Fruit fly (Drosophila melanogaster) whole organism, embryonic: ENCODE measurements around the gene sosie.
A peak's percentile ranks its signal among the peaks of the same experiment; 100 is the strongest.

ENCODE experiments used
- Blimp-1 ChIP-seq: fragments of 200-800 bp; sonication (Bioruptor generic); optimal IDR thresholded peaks from 3 replicates; lab custom pipeline; 2018; ENCODE audit warnings: missing biosample characterization, missing genetic modification characterization, mild to moderate bottlenecking, moderate library complexity, missing genetic modification reagents
- CG10267 ChIP-seq: fragments of 200-800 bp; sonication (Bioruptor generic); optimal IDR thresholded peaks from 2 replicates; lab custom pipeline; 2018; ENCODE audit warnings: missing biosample characterization, mild to moderate bottlenecking, missing genetic modification characterization, moderate library complexity
- CG10543 ChIP-seq: fragments of 200-800 bp; sonication (Bioruptor generic); optimal IDR thresholded peaks from 3 replicates; lab custom pipeline; 2017; ENCODE audit warnings: missing biosample characterization, mild to moderate bottlenecking, missing genetic modification characterization, moderate library complexity
- CG11560 ChIP-seq: fragments of 200-800 bp; sonication (Bioruptor generic); IDR thresholded peaks from 3 replicates; pipeline ENCODE4 v1.3.6; 2022; ENCODE audit warnings: missing biosample characterization, missing genetic modification characterization
- CG12769 ChIP-seq: fragments of 200-800 bp; sonication (Bioruptor generic); optimal IDR thresholded peaks from 2 replicates; lab custom pipeline; 2019; ENCODE audit warnings: missing biosample characterization, mild to moderate bottlenecking, missing genetic modification characterization, moderate library complexity
- CG15479 ChIP-seq: fragments of 200-800 bp; sonication (Bioruptor generic); optimal IDR thresholded peaks from 3 replicates; lab custom pipeline; 2019; ENCODE audit warnings: missing biosample characterization, mild to moderate bottlenecking, missing genetic modification characterization, moderate library complexity
- CG15514 ChIP-seq: fragments of 200-800 bp; sonication (Bioruptor generic); optimal IDR thresholded peaks from 3 replicates; lab custom pipeline; 2017; ENCODE audit warnings: missing biosample characterization, missing genetic modification characterization, mild to moderate bottlenecking, moderate library complexity, missing genetic modification reagents
- CG17359 ChIP-seq: fragments of 200-800 bp; sonication (Bioruptor generic); optimal IDR thresholded peaks from 3 replicates; lab custom pipeline; 2018; ENCODE audit warnings: missing biosample characterization, mild to moderate bottlenecking, missing genetic modification characterization, moderate library complexity
- CG17612 ChIP-seq: fragments of 200-800 bp; sonication (Bioruptor generic); IDR thresholded peaks from 2 replicates; pipeline ENCODE4 v1.3.6; 2022; ENCODE audit warnings: missing biosample characterization, missing genetic modification characterization
- CG4424 ChIP-seq: fragments of 200-800 bp; sonication (Bioruptor generic); optimal IDR thresholded peaks from 3 replicates; lab custom pipeline; 2016; ENCODE audit warnings: missing biosample characterization, missing genetic modification characterization
- CG5180 ChIP-seq: fragments of 200-800 bp; sonication (Bioruptor generic); optimal IDR thresholded peaks from 3 replicates; lab custom pipeline; 2017; ENCODE audit warnings: missing biosample characterization, missing genetic modification characterization, mild to moderate bottlenecking, moderate library complexity, missing genetic modification reagents
- CG7928 ChIP-seq: fragments of 200-800 bp; sonication (Bioruptor generic); optimal IDR thresholded peaks from 2 replicates; lab custom pipeline; 2017; ENCODE audit warnings: missing biosample characterization, mild to moderate bottlenecking, missing genetic modification characterization
- CG8089 ChIP-seq: fragments of 200-800 bp; sonication (Bioruptor generic); optimal IDR thresholded peaks from 3 replicates; lab custom pipeline; 2016; ENCODE audit warnings: missing biosample characterization, missing genetic modification characterization
- CG8281 ChIP-seq: fragments of 200-800 bp; sonication (Bioruptor generic); optimal IDR thresholded peaks from 2 replicates; lab custom pipeline; 2018; ENCODE audit warnings: missing biosample characterization, mild to moderate bottlenecking, missing genetic modification characterization, moderate library complexity
- Ets65A ChIP-seq: fragments of 200-800 bp; sonication (Bioruptor generic); peaks from one replicate; lab custom pipeline; 2016; ENCODE audit warnings: missing biosample characterization, missing genetic modification characterization
- H15 ChIP-seq: fragments of 200-800 bp; sonication (Bioruptor generic); IDR thresholded peaks from 3 replicates; pipeline ENCODE4 v1.3.6; 2022; ENCODE audit warnings: missing biosample characterization, missing genetic modification characterization
- MESR4 ChIP-seq: fragments of 200-800 bp; sonication (Bioruptor generic); optimal IDR thresholded peaks from 2 replicates; lab custom pipeline; 2018; ENCODE audit warnings: missing biosample characterization, mild to moderate bottlenecking, missing genetic modification characterization, moderate library complexity
- Mes4 ChIP-seq: fragments of 200-800 bp; sonication (Bioruptor generic); optimal IDR thresholded peaks from 2 replicates; lab custom pipeline; 2016; ENCODE audit warnings: missing biosample characterization, missing genetic modification characterization
- Pdp1 ChIP-seq, 2 experiments: fragments of 200-800 bp; sonication (Bioruptor generic); optimal IDR thresholded peaks; 3 replicates each; lab custom pipeline; 2016; ENCODE audit warnings: missing biosample characterization in 2 of 2, missing genetic modification characterization in 2 of 2, mild to moderate bottlenecking in 1 of 2, moderate library complexity in 1 of 2
- Sox102F ChIP-seq: fragments of 200-800 bp; sonication (Bioruptor generic); optimal IDR thresholded peaks from 2 replicates; lab custom pipeline; 2018; ENCODE audit warnings: missing biosample characterization, mild to moderate bottlenecking, missing genetic modification characterization, moderate library complexity
- abd-A ChIP-seq: fragments of 200-800 bp; sonication (Bioruptor generic); optimal IDR thresholded peaks from 3 replicates; lab custom pipeline; 2019; ENCODE audit warnings: missing biosample characterization, mild to moderate bottlenecking, missing genetic modification characterization, moderate library complexity
- az2 ChIP-seq: fragments of 200-800 bp; sonication (Bioruptor generic); optimal IDR thresholded peaks from 3 replicates; lab custom pipeline; 2016; ENCODE audit warnings: missing biosample characterization, missing genetic modification characterization
- chif ChIP-seq, 2 experiments: fragments of 200-800 bp; sonication (Bioruptor generic); optimal IDR thresholded peaks; 3 replicates each; lab custom pipeline; 2016; ENCODE audit warnings: missing biosample characterization in 2 of 2, missing genetic modification characterization in 2 of 2
- chinmo ChIP-seq: fragments of 200-800 bp; sonication (Bioruptor generic); IDR thresholded peaks from 4 replicates; pipeline ENCODE4 v1.3.6; 2022; ENCODE audit warnings: missing biosample characterization, missing genetic modification characterization; ENCODE audit not compliant: partially characterized antibody
- cwo ChIP-seq: fragments of 200-800 bp; sonication (Bioruptor generic); optimal IDR thresholded peaks from 3 replicates; lab custom pipeline; 2017; ENCODE audit warnings: missing biosample characterization, missing genetic modification characterization, mild to moderate bottlenecking, moderate library complexity, missing genetic modification reagents
- dmrt99B ChIP-seq: fragments of 200-800 bp; sonication (Bioruptor generic); optimal IDR thresholded peaks from 2 replicates; lab custom pipeline; 2018; ENCODE audit warnings: missing biosample characterization, mild to moderate bottlenecking, missing genetic modification characterization, moderate library complexity
- esg ChIP-seq: fragments of 200-800 bp; sonication (Bioruptor generic); conservative IDR thresholded peaks from 2 replicates; pipeline ENCODE4 v1.3.6; 2022; ENCODE audit warnings: missing biosample characterization, missing genetic modification characterization
- fd96Cb ChIP-seq: fragments of 200-800 bp; sonication (Bioruptor generic); optimal IDR thresholded peaks from 2 replicates; lab custom pipeline; 2018; ENCODE audit warnings: missing biosample characterization, mild to moderate bottlenecking, missing genetic modification characterization, moderate library complexity
- fu2 ChIP-seq: fragments of 200-800 bp; sonication (Bioruptor generic); optimal IDR thresholded peaks from 2 replicates; lab custom pipeline; 2016; ENCODE audit warnings: missing biosample characterization, missing genetic modification characterization
- ind ChIP-seq: fragments of 200-800 bp; sonication (Bioruptor generic); optimal IDR thresholded peaks from 3 replicates; lab custom pipeline; 2016; ENCODE audit warnings: missing biosample characterization, missing genetic modification characterization
- kni ChIP-seq: fragments of 200-800 bp; sonication (Bioruptor generic); optimal IDR thresholded peaks from 3 replicates; lab custom pipeline; 2017; ENCODE audit warnings: mild to moderate bottlenecking, missing biosample characterization, missing genetic modification reagents, missing genetic modification characterization
- knrl ChIP-seq: fragments of 200-800 bp; sonication (Bioruptor generic); IDR thresholded peaks from 3 replicates; pipeline ENCODE4 v1.3.6; 2022; ENCODE audit warnings: missing biosample characterization, missing genetic modification characterization; ENCODE audit not compliant: partially characterized antibody
- lmd ChIP-seq: fragments of 200-800 bp; sonication (Bioruptor generic); IDR thresholded peaks from 2 replicates; pipeline ENCODE4 v1.3.6; 2022; ENCODE audit warnings: missing biosample characterization, missing genetic modification characterization
- lola ChIP-seq, 3 experiments: fragments of >200 bp in 2 of 3; fragments of 200-800 bp in 1 of 3; sonication (Bioruptor generic) in 1 of 3; optimal IDR thresholded peaks; 2 replicates each; lab custom pipeline; 2017 to 2019; ENCODE audit warnings: missing biosample characterization in 3 of 3, missing genetic modification characterization in 3 of 3, mild to moderate bottlenecking in 1 of 3, moderate library complexity in 1 of 3
- odd ChIP-seq: fragments of 200-800 bp; sonication (Bioruptor generic); optimal IDR thresholded peaks from 2 replicates; lab custom pipeline; 2017; ENCODE audit warnings: missing biosample characterization, mild to moderate bottlenecking, missing genetic modification characterization
- phol ChIP-seq: fragments of 200-800 bp; sonication (Bioruptor generic); optimal IDR thresholded peaks from 3 replicates; lab custom pipeline; 2018; ENCODE audit warnings: missing biosample characterization, mild to moderate bottlenecking, missing genetic modification characterization, moderate library complexity
- sd ChIP-seq: fragments of 200-800 bp; sonication (Bioruptor generic); optimal IDR thresholded peaks from 3 replicates; lab custom pipeline; 2018; ENCODE audit warnings: missing biosample characterization, mild to moderate bottlenecking, missing genetic modification characterization, moderate library complexity
- sqz ChIP-seq: fragments of 200-800 bp; sonication (Bioruptor generic); optimal IDR thresholded peaks from 3 replicates; lab custom pipeline; 2018; ENCODE audit warnings: missing biosample characterization, mild to moderate bottlenecking, missing genetic modification characterization
- toy ChIP-seq: fragments of 200-800 bp; sonication (Bioruptor generic); IDR thresholded peaks from 2 replicates; pipeline ENCODE4 v1.3.6; 2022; ENCODE audit warnings: missing biosample characterization, missing genetic modification characterization
- vfl ChIP-seq: fragments of 200-800 bp; sonication (Bioruptor generic); optimal IDR thresholded peaks from 2 replicates; lab custom pipeline; 2016; ENCODE audit warnings: missing biosample characterization, missing genetic modification characterization
- vvl ChIP-seq: fragments of 200-800 bp; sonication (Bioruptor generic); IDR thresholded peaks from 2 replicates; pipeline ENCODE4 v1.3.6; 2022; ENCODE audit warnings: missing biosample characterization, missing genetic modification characterization
- zfh1 ChIP-seq: fragments of 200-800 bp; sonication (Bioruptor generic); IDR thresholded peaks from 3 replicates; pipeline ENCODE4 v1.3.6; 2022; ENCODE audit warnings: missing biosample characterization, missing genetic modification characterization

sosie gene

DNA sequence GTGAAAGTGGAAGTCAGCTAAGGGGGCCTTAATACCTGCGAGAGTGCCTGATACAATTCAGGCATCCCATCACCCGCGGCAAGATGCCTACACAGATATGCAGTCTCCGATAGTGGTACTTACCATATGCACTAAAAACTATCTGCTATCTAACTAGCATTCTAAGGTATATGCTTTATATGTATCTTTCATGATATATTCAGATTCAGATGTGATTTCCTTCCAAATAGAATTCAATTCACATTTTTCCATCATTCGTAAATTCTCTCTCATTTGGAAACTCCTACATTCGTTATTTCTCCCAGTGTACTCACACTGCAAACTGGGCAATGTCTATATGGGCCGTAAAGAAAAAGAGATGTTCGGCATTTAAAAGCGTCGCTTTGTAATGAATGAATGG lies 52.7 kb downstream of the sosie start (continued):
- TF ChIP-seq knrl (GFP tag; lab: Robert Waterston, UW) (no peak), CG17359 (tag; lab: Kevin White, UChicago) (peak; percentile 50), vfl (GFP tag; lab: Kevin White, UChicago) (no peak), az2 (GFP tag; lab: Kevin White, UChicago) (peak; percentile 16), dmrt99B (tag; lab: Kevin White, UChicago) (peak; percentile 57), lmd (peak; percentile 19; the same call in 1 of the 2 replicates), zfh1 (GFP tag; lab: Robert Waterston, UW) (0 out of 3 replicates have a peak, but pooled peaks have one; percentile 8), Sox102F (peak; percentile 58), toy (GFP tag; lab: Robert Waterston, UW) (no peak), fd96Cb (tag; lab: Kevin White, UChicago) (peak; percentile 7)

DNA sequence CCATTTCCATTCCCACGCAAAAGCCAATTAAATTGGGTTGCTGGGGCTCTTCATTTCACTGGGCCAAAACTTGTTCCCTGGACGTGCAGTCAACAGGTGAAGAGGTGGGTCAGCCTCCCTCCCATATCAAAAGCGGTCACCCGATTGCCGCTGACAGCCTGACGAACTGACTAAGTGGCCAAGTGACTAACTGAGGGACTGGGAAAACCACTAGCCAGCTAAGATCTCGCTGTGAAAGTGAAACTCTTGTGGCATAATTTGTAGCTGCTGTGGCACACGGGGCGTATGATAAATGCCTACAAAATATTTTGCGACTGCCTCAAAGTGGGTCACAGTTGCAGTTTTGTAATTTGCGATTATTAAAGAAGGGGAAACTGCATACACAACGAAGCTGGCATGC lies 54.7 kb downstream of the sosie start:
- no peak for TF ChIP-seq CG15514 (GFP tag; lab: Kevin White, UChicago)
- TF ChIP-seq MESR4 (GFP tag; lab: Kevin White, UChicago) = no peak
- no peak for TF ChIP-seq chif (GFP tag; optimal IDR thresholded peaks at IDR 0.05; lab: Kevin White, UChicago)
- TF ChIP-seq CG17612 (GFP tag; lab: Robert Waterston, UW) = no peak
- no peak for TF ChIP-seq CG4424
- TF ChIP-seq CG10267 (tag; lab: Kevin White, UChicago) = no peak
- peak; percentile 56 for TF ChIP-seq Blimp-1 (GFP tag; lab: Kevin White, UChicago)
- peak; percentile 82 for TF ChIP-seq CG8281 (tag; lab: Kevin White, UChicago)

DNA sequence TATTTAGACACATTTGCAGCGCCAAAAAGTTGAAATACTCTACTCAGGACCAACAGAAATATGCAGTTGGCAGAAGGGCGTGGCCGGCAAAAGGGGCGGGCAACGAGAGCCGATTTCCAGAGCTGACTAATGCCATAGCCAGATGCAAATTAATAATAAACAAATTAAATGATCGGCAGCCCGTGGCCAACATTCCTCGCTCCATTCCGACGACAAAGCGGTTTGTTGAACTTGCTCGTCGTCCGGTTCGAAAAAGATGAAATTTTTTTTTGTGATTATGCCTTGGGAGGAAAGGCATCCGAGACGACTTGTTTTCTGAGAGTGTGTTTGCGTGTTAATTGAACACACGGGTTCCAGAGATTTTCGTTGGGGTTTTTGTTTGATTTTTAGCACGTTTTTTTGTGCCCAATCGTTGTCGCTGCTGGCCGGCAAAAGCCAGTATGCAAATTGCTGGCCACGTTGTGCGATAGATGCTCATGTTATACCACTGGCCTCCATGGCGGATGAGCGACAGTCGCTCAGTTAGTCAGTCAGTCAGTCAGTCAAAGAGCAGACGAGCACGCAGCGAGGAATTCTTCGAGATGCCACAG lies 55.6 kb downstream of the sosie start:
- TF ChIP-seq odd (GFP tag; lab: Kevin White, UChicago) (no peak), Pdp1 (GFP tag; optimal IDR thresholded peaks at IDR 0.05; lab: Kevin White, UChicago) (peak in 1 of 2 experiments; percentile 20), CG10543 (GFP tag; lab: Kevin White, UChicago) (peak; percentile 17), fu2 (GFP tag; lab: Kevin White, UChicago) (no peak), vvl (0 out of 2 replicates have a peak, but pooled peaks have one; percentile 12), ind (no peak), Ets65A (GFP tag; lab: Kevin White, UChicago) (peak; percentile 39), lola (GFP tag; optimal IDR thresholded peaks at IDR 0.05; lab: Kevin White, UChicago) (no peak), kni (GFP tag; lab: Kevin White, UChicago) (peak; percentile 29), sd (tag; lab: Kevin White, UChicago) (peak; percentile 96), abd-A (tag; lab: Kevin White, UChicago) (peak; percentile 30), Mes4 (no peak), CG8089 (no peak), CG11560 (tag; lab: Robert Waterston, UW) (no peak), cwo (peak; percentile 78), CG5180 (GFP tag; lab: Kevin White, UChicago) (no peak), chinmo (GFP tag; lab: Robert Waterston, UW) (0 out of 4 replicates have a peak, but pooled peaks have one; percentile 70), phol (tag; lab: Kevin White, UChicago) (no peak), CG12769 (tag; lab: Kevin White, UChicago) (peak; percentile 74), CG8281 (tag; lab: Kevin White, UChicago) (peak; percentile 49), fd96Cb (tag; lab: Kevin White, UChicago) (no peak), sqz (GFP tag; lab: Kevin White, UChicago) (peak; percentile 35), esg (no peak), CG15479 (GFP tag; lab: Kevin White, UChicago) (no peak), CG7928 (GFP tag; lab: Kevin White, UChicago) (no peak), H15 (GFP tag; lab: Robert Waterston, UW) (no peak)
- TF ChIP-seq, all 482 proteins: peak for 12
